Worm (Caenorhabditis elegans) whole organism, L4/young adult: ENCODE measurements around the gene taf-11.1.

Source experiments
- W03F9.2 ChIP-seq: fragments of 150-350 bp; optimal IDR thresholded peaks from 2 replicates; lab custom pipeline; 2014; ENCODE audit warnings: missing biosample characterization, missing genetic modification characterization
- dao-5 ChIP-seq: sonication (generic microtip); optimal IDR thresholded peaks from 2 replicates; lab custom pipeline; 2016; ENCODE audit warnings: missing genotype, missing genetic modification characterization, moderate library complexity, missing compliant biosample characterization
- him-1 ChIP-seq: sonication (generic microtip); optimal IDR thresholded peaks from 2 replicates; lab custom pipeline; 2016; ENCODE audit warnings: missing genotype, missing genetic modification reagents, missing genetic modification characterization, missing compliant biosample characterization

Gene taf-11.1

ce11 chrX:4274116-4274515, 19.1 kb downstream of the taf-11.1 start, which contains the start of gene mec-18:
Gene mec-18, minus strand, starts transcription at chrX:4274216.
- TF ChIP-seq him-1 (tag; lab: Kevin White, UChicago) (no peak), W03F9.2 (tag; lab: Kevin White, UChicago) (no peak), dao-5 (tag; lab: Kevin White, UChicago) (no peak)

DNA sequence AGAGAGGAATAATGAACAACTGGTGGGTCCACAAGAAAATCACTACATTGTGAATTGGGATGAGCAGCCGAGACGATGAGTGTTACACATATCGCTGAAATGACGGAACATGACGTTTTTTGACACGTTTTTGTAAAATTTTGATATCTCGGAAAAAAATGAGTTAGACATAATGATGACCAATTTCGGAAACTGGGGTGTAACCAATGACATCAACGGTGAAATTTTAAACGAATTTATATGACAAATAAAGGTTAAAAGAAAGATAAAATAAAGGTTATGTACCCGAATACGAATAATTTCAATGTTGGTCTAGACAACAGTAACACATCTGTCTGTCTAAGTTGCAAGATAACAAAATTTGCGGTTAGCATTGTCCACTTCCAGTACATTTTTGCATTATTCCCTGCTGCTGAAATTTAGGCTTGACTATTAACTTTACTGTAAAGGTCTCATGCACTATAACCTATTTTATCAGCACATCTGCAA, 24.4 kb downstream of the taf-11.1 start, which contains the start of the genes twk-28 and ets-9:
Gene twk-28, minus strand, starts transcription at position 51 of the 489 bp plus-strand sequence.
Gene ets-9, plus strand, starts transcription at position 410 of the 489 bp plus-strand sequence.
- TF ChIP-seq him-1 (tag; lab: Kevin White, UChicago): no peak
- TF ChIP-seq W03F9.2 (tag; lab: Kevin White, UChicago): no peak
- no peak for TF ChIP-seq dao-5 (tag; lab: Kevin White, UChicago)

DNA sequence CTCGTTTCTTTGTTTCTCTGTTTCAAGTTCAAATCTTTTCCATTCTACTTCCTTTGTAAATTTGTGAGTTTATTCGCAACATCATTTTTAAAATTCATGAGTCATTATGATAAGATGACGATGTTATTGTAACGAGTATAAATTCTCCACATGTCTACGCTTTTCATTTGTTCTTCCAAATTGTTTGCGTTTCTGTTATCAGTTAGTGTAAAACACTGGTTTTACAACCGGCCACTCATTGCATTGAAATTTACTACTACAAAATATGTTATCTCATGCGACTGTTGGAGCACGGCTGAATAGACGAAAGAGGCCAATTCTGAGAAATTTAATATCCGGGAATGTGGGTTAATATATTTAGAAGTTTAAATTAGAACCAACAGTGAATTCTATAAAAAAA, 27.4 kb downstream of the taf-11.1 start, which contains the start of gene C52B9.19:
Gene C52B9.19, plus strand, starts transcription at position 176 of the 400 bp plus-strand sequence.
- TF ChIP-seq dao-5 (tag; lab: Kevin White, UChicago) (no peak), W03F9.2 (tag; lab: Kevin White, UChicago) (no peak), him-1 (tag; lab: Kevin White, UChicago) (no peak)

ce11 chrX:4283989-4284388, 29.0 kb downstream of the taf-11.1 start, which contains the start of gene ets-10:
Gene ets-10, plus strand, starts transcription at chrX:4284189.
- TF ChIP-seq him-1 (tag; lab: Kevin White, UChicago) (no peak), dao-5 (tag; lab: Kevin White, UChicago) (no peak), W03F9.2 (tag; lab: Kevin White, UChicago) (no peak)

DNA sequence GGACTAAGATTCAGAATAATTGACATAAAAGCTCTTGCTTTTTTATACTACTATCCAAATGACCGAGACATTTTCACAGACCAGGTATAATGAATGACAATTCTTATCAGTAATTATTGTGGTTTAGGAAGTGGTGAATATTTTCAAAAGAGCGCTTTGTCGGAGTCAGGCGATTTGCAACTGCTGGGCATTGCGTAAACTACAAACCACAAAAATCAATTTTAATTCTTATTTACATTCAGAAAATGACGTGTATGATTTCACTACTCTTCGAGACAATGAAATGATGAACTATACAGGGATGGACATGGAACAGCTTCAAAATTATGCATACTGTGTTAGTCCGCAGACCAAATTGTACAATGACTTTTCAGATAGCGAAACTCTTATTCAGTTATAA, 29.5 kb downstream of the taf-11.1 start:
- TF ChIP-seq him-1 (tag; lab: Kevin White, UChicago): no peak
- no peak for TF ChIP-seq W03F9.2 (tag; lab: Kevin White, UChicago)
- no peak for TF ChIP-seq dao-5 (tag; lab: Kevin White, UChicago)

DNA sequence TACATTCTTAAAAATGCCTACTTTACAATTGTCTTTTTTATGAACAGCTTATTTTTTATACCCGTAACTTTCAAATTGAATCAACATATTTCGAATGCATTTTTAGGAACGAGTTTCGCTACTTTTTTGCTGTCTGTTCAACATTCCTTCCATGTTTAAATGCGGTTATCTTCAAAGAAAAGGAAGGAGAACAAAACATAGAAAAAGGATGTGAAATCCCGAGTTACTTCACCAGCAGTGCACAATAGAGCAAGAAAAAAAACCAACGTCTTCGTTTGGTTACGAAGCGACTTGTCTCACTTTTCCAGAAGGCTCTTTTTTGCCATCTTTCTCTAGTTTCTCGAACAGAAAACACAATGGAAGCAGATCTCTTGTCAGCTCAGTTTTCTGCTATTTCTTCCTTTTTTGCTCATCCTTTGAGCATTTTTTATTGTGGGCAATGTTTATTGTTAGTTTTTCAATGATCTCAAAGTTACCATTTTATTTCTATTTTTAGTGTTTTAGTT, 30.8 kb downstream of the taf-11.1 start, which contains the start of gene cka-2:
Gene cka-2, plus strand, starts transcription at position 456 of the 506 bp plus-strand sequence.
- TF ChIP-seq W03F9.2 (tag; lab: Kevin White, UChicago) (no peak), him-1 (tag; lab: Kevin White, UChicago) (no peak), dao-5 (tag; lab: Kevin White, UChicago) (no peak)

- TF ChIP-seq dao-5 (tag; lab: Kevin White, UChicago) (no peak), him-1 (tag; lab: Kevin White, UChicago) (no peak), W03F9.2 (tag; lab: Kevin White, UChicago) (no peak)
Measured at ce11 chrX:4289805-4290204, 34.8 kb downstream of the taf-11.1 start.

DNA sequence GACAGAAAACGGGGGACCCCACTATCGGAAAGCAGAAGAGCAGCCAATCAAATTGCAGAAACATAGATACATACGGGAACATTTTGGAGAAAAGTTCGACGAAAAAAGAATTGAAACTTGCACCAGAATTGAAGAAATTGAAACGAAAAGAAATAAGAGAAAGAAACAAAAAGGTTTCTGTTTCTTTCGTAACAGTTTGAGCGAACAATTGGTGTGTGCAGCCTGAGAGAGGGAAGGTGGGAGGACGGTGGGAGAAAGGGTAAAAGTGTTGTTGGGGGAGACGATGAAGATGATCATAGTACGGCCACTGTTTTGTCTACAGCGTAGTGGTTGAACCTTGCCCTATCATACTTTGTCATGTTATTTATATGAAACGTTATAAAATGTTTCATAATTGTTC, 40.0 kb downstream of the taf-11.1 start:
- TF ChIP-seq W03F9.2 (tag; lab: Kevin White, UChicago): no peak
- TF ChIP-seq dao-5 (tag; lab: Kevin White, UChicago): no peak
- TF ChIP-seq him-1 (tag; lab: Kevin White, UChicago): no peak

DNA sequence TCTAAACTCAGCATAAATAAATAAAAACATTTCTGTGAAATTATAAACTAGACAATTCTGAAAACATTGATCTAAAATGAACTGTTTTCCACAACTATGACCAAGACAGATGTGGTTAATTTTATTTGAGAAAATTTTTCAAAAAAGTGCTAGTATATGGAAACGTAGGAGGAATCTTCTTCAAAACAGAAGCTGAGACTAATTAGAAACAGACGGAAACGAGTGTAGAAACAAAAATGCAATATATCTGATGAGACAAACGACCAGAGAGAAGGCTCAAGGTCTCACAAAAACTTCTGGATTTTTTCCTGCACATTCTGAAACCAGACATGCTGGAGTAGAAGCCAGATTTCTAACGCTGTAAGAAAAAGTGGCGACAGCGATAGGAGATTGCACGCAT, 40.9 kb downstream of the taf-11.1 start:
- TF ChIP-seq dao-5 (tag; lab: Kevin White, UChicago) (no peak), W03F9.2 (tag; lab: Kevin White, UChicago) (no peak), him-1 (tag; lab: Kevin White, UChicago) (no peak)

- TF ChIP-seq W03F9.2 (tag; lab: Kevin White, UChicago) (no peak), dao-5 (tag; lab: Kevin White, UChicago) (no peak), him-1 (tag; lab: Kevin White, UChicago) (no peak)
Measured at ce11 chrX:4297452-4297851, 42.5 kb downstream of the taf-11.1 start, which contains the start of gene paf-2. Gene paf-2, minus strand, starts transcription at chrX:4297741.

DNA sequence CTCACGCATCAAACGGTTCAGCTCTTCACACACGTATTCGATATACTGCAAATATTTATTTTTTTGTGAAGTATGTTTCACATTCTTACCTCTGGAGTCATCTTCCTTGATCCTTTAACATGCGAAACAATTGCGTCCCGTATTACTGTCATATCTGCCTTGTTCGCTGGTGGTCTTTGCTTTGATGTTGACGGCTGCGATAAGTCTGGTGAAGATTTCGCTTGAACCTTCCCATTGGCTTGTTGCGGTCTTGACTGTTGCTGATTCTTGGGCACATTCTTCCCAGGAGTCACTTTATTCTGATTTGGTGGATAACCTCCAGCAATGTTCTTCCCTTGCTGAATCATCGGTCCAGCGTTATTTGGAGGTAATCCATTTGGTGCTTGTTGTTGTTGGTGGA, 48.2 kb downstream of the taf-11.1 start:
- no peak for TF ChIP-seq W03F9.2 (tag; lab: Kevin White, UChicago)
- no peak for TF ChIP-seq him-1 (tag; lab: Kevin White, UChicago)
- TF ChIP-seq dao-5 (tag; lab: Kevin White, UChicago): no peak
